Fruit fly (Drosophila melanogaster) S2 (cell line): ENCODE data around the gene twf.

Experiments used
- CG8478 ChIP-seq: fragments of >200 bp; optimal IDR thresholded peaks from 2 replicates; lab custom pipeline; 2018
- CTCF ChIP-seq, 2 experiments: fragments of >200 bp; optimal IDR thresholded peaks; 2 replicates each; lab custom pipeline; 2018

The twf gene

DNA sequence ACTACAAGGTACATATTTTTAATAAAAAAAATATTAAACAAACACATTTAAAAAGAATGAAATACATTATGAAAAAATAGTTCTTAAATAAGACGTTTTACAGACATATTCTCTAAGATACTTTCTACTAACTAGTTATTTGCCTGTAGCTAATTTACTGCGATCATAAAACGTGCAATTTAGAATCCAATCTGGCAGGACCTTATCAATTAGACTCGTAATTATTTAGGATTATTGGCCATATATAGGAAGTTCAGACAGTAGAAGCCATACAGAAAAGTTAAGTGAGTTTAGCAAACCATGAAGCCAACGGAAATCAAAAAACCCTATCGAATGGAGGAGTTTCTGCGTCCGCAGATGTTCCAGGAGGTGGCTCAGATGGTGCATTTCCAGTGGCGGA is 13.3 kb upstream of the twf start, which contains the start of gene Or88a:
TSS of gene Or88a (plus strand) at position 301 of the 400 bp plus-strand sequence.
- TF ChIP-seq CG8478, result no peak
- no peak for TF ChIP-seq CTCF (optimal IDR thresholded peaks at IDR 0.05; lab: Kevin White, UChicago)

DNA sequence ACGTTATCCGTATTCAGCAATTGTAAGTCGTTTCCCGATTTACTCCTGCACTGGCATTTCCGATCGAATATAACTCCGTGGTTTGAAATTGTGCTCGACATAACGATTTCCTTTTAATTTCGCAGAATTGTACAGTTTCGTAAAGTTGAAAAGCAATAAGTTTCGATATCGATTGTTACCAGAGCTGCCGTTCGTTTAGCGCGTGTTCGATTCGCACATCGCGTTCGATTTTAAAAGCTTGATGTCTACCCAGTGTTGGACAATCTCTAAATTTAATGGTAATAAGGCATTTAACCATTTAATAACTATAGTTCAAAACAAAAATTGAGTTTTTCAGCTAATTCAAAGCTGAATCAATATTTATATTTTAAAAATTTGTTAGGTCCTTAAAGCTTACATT is 10.4 kb upstream of the twf start, which contains the start of gene CG14357:
TSS of gene CG14357 (minus strand) at position 101 of the 400 bp plus-strand sequence.
- TF ChIP-seq CTCF (optimal IDR thresholded peaks at IDR 0.05; lab: Kevin White, UChicago), result no peak
- TF ChIP-seq CG8478, result no peak

DNA sequence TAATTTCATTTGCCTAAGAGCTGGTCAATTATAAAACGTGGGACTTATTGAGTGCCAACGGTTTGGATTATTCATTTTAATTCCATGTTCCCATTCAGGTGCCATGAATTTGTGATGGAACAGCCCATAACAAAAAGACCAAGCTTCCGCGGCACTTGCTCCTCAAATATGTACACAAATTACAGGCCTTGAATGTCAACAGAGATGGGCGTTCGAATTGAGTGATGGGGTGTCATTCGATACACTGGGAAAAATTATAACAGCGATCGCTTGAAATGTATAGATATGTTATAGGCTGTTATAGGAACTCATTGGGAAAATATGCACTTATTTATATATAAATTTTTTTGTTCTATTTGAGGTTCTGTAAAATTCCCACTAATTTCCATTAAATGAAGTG is 6.4 kb upstream of the twf start:
- TF ChIP-seq CTCF (optimal IDR thresholded peaks at IDR 0.05; lab: Kevin White, UChicago) (no peak), CG8478 (no peak)

DNA sequence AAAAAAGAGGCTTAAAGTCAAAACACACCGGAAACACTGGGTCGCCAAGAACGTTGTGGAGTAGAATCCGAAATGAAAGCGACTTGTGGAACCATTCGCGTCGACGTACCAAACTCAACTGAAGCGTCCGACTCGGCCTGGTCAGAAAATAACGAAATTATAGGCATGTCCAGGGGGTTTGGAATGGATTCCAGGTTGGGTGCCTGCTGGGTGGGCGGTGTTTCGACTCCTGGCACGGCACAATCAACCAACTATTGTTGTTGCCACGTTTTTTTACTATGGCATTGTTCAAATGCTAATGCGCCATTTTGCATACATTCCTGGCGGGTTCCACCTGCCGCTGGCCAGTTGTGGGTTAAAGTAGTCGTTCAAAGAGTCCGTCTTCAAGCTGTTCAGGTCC is 4.1 kb upstream of the twf start, which contains the start of gene Kif19A:
TSS of gene Kif19A (minus strand) at position 101 of the 400 bp plus-strand sequence.
- no peak for TF ChIP-seq CG8478
- TF ChIP-seq CTCF (optimal IDR thresholded peaks at IDR 0.05; lab: Kevin White, UChicago), result no peak

DNA sequence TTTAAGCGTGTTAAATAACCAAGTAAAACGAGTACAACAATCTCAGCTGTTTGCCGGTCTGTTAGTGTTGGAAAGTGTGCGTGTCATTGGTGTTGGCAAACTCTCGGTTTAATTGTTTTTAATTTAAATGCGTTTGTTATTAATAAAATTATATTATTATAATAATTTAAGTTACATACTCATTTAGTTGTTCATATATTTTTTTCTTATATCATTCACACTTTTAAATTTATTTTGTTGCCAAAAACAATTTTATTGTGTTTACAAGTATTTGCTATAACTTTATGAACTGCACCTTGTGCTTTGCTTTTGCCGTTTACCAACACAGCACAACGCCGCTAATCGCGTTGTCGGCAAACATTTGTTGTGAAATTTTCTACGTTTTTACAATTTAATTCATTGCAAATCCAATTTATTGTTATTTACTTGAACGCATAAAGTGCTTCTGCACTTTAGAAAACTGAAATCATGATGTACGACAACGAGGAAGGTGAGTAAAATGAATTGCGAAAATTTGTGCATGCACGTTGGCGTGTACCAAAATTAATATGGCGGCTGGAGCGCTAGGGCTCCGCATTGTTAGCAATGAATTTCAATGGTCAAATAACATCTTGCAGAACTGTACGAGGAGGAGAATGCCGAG is 3.1 kb downstream of the twf start, which contains the start of the genes 140up and Polr2B:
TSS of gene 140up (minus strand) at position 70 of the 643 bp plus-strand sequence.
TSS of gene Polr2B (plus strand) at position 313 of the 643 bp plus-strand sequence.
- TF ChIP-seq CTCF (optimal IDR thresholded peaks at IDR 0.05; lab: Kevin White, UChicago), result no peak
- TF ChIP-seq CG8478, result no peak

DNA sequence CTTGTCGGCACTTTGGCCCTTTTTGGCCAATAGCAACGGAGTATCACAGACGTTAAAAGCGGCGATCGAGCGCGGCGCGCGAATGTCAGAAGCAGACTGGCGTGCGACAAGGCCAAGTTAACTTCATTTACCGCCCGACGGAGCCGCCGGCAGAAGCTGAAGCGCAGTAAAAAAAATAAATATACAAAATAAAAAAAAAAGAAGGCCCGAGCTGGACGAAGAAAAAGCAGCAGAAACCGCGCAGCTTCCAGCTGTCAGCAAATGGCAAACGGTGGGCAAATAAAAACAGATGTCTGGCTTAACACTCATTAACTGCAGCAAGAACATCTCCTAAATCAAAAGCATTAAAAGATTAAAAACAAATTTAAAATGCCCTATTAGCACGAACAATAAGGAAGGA is 9.5 kb downstream of the twf start, which contains the start of gene CG14356:
TSS of gene CG14356 (minus strand) at position 101 of the 400 bp plus-strand sequence.
- TF ChIP-seq CTCF (optimal IDR thresholded peaks at IDR 0.05; lab: Kevin White, UChicago) (no peak), CG8478 (no peak)

DNA sequence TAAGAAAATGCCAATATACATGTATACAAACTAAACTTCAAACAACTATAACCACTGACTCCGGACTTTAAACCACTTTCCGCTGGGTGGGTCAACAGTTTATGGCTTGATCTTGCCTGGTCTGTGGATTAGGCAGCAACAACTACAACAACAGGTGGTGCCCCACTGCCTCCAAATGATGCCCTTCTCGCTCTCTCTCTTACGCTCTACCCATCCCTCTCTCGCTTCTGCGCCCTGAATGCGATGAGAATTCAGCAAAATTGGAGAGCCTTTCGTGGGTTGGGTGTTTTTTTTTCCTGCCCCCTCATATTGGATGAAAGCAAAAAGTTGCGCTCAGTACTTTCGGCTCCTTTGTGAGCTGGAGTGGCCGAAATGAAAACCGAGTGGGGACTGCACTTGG is 18.5 kb downstream of the twf start:
- TF ChIP-seq CG8478 (no peak), CTCF (optimal IDR thresholded peaks at IDR 0.05; lab: Kevin White, UChicago) (no peak)

DNA sequence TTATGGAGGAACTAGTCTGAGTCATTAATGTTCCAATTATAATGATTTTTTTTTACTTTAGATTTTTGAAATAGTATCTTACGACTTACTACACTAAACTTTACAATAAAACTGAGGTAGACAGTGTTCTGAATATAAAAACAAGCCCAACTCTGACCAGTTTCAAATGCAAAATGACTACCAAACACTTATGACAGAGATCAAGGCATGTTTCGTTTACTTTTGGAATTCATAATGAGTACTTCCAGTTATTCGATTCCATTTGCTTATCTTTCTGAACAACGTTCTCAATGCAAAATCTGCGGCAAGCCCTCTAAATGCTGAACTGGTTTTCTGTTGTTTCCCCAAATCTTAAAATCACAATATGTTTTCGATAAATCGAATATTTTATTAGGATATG is 29.4 kb downstream of the twf start, which contains the start of gene CG14355:
TSS of gene CG14355 (minus strand) at position 101 of the 400 bp plus-strand sequence.
- TF ChIP-seq CTCF (optimal IDR thresholded peaks at IDR 0.05; lab: Kevin White, UChicago) (no peak), CG8478 (no peak)

DNA sequence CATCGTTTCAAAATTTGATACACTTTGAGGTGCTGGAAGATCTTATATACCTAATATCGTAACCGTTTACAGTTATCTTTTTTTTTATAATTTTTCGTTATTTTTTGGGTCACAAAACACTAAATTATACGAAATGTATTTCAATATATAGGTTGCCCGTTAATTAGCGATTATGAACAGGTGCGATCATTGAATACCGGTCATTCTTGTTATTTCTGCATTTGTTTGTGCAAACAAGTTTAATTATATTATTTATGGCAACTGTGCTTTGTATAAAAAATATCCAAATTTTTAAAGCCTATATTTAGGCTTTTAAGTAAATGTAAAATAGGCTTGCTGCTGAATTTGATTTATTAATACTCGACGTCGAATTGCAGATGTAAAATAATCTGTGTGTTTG is 30.1 kb downstream of the twf start, which contains the start of gene CG42500:
TSS of gene CG42500 (minus strand) at position 101 of the 400 bp plus-strand sequence.
- no peak for TF ChIP-seq CG8478
- no peak for TF ChIP-seq CTCF (optimal IDR thresholded peaks at IDR 0.05; lab: Kevin White, UChicago)

DNA sequence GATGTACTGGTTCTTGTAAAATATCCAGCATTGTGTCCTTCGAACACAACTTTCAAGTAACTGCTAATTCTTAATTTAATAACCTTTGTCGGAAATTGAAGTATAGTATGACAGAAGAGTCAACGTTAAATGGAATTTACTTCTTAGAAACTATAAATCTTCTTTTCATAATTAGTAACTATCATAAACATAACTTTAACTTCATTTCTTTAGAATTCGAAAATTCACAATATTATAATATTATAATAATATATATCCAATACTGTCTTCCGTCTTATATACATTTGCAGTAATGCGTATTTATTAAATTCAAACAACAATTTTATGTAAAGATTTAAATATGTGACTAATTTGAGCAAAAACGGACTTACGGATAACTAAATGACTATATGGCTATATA is 31.3 kb downstream of the twf start, which contains the start of gene Recs1:
TSS of gene Recs1 (minus strand) at position 101 of the 400 bp plus-strand sequence.
- TF ChIP-seq CG8478 (no peak), CTCF (optimal IDR thresholded peaks at IDR 0.05; lab: Kevin White, UChicago) (no peak)

DNA sequence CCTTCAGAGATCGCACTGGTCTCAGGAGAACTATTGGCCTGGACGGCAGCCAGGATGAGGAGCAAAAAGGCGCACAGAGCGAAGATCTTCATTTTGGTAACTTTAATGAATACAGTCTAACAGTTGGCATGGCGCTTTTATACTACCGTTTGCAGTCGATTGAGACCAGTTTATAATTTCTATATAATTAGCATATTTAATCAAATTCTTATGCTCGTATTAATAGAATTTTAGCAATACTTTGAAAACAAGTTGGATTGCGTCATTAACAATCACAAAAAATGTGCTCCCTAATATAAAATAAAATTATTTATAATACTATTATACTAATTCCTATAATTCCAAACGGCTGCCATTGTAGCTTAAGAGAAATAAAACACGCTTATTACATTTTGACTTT is 31.9 kb downstream of the twf start, which contains the start of gene CG44215:
TSS of gene CG44215 (minus strand) at position 101 of the 400 bp plus-strand sequence.
- TF ChIP-seq CG8478 (no peak), CTCF (optimal IDR thresholded peaks at IDR 0.05; lab: Kevin White, UChicago) (no peak)

DNA sequence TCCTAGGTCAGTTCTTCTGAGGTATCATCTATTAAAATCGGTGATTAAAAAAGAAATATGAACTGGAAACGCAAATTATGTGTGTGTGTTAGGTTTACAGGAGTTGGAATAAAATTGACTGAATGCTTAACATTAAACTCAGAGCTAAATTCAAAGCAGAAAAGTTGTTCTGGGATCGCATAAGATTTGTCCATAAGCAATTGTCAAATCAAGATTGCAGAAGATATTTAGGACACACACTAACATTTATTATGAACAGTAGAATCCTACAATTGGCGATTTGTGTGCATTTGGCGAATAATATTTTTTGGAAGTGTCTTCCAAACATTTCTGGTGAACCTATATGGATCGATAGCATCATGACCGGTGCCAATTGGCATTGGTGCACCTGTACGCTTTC is 34.9 kb downstream of the twf start, which contains the start of gene CG31533:
TSS of gene CG31533 (minus strand) at position 101 of the 400 bp plus-strand sequence.
- TF ChIP-seq CG8478 (no peak), CTCF (optimal IDR thresholded peaks at IDR 0.05; lab: Kevin White, UChicago) (no peak)

DNA sequence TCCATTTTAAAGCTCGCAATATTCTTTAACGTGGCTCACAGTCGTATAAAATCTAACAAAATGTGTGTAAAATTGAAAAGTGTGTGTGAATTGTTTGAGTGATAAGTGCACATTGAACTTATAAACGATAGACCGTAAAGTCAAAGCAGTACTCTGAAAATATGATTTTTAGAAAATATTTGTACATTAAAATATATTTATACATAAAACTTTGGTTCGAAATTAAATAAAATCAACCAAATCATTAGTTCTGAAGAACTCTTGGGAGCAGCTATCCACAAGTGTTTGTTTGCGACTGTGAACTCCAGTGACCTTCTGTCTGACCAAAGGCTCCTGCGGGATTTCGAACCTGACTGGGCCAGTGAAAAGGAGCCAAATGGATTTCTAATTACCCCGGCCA is 37.7 kb downstream of the twf start, which contains the start of gene CG31327:
TSS of gene CG31327 (minus strand) at position 101 of the 400 bp plus-strand sequence.
- TF ChIP-seq CTCF (optimal IDR thresholded peaks at IDR 0.05; lab: Kevin White, UChicago) (no peak), CG8478 (no peak)

DNA sequence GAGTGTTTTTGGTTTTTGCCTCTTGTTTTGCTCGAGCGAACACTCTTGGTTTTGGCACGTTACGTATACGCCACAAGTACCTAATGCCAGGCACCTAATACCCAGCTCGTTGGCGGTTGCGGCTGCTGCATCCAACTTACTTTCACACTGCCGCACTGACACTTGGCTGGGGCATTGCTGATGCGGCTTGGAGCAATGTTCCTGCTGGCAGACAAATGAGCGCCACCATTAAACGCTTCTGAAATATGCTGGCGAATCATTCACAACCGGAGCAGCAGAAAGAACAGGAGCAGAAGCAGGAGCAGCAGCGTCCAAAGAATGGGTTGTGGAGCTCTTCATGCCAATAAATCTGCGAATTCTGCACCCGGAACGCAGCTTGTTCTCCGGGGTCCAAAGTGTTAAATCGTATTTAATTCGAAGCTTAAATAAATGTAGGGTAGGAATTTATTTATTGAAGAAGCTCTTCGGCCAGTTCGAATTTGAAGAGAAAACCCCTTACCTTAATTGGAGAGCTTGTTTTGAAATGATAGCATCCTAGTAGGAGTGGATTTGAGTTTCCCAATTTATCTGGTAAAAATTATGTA is 39.8 kb downstream of the twf start, which contains the start of gene CG3199:
TSS of gene CG3199 (plus strand) at position 534 of the 584 bp plus-strand sequence.
- TF ChIP-seq CG8478, result no peak
- no peak for TF ChIP-seq CTCF (optimal IDR thresholded peaks at IDR 0.05; lab: Kevin White, UChicago)
